Fruit fly (Drosophila melanogaster): ENCODE data around the gene RNaseX25.

Gene RNaseX25

DNA sequence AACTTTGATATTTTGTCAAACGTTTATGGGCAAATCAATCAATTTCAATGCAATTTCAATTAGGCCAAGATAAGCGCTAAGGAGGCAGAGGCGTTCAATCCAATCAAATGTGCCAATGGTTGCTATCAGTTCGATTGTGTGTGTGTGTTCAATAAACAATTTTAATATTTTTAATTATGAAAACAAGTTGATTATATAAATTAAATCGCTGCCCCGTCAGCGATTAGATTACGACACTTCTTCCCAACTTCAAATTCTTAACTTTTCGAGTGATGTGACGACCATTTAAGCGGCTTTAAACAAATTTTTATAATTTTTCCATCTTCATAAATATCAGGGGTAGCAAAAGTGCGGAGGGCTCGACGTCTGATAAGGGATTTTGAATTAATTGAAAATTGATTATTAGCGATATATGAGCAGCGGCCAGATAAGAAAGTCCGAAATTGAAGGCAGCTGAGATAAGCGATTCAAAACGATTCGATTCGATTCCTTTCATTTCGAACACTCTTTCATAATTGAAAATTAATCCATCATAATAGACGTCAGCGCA is 27.9 kb upstream of the RNaseX25 start:
- no peak for TF ChIP-seq CG4730 (GFP tag; IDR thresholded peaks at IDR 0.05)
- TF ChIP-seq dan (GFP tag; IDR thresholded peaks at IDR 0.05) = no peak
- peak; percentile 73 for TF ChIP-seq GATAe (GFP tag; conservative IDR thresholded peaks at IDR 0.05)
- no peak for TF ChIP-seq CG4328 (GFP tag; optimal IDR thresholded peaks at IDR 0.05)
- TF ChIP-seq HmgZ (tag; optimal IDR thresholded peaks at IDR 0.05) = no peak
- no peak for TF ChIP-seq br (optimal IDR thresholded peaks at IDR 0.05)
- no peak for TF ChIP-seq Ravus (GFP tag; IDR thresholded peaks at IDR 0.05)
- TF ChIP-seq Sox102F (GFP tag; optimal IDR thresholded peaks at IDR 0.05) = no peak
- TF ChIP-seq vvl (GFP tag; IDR thresholded peaks at IDR 0.05) = no peak
- peak; percentile 61; the same call in 1 of the 2 replicates for TF ChIP-seq Lim3 (GFP tag; IDR thresholded peaks at IDR 0.05)
- no peak for TF ChIP-seq zfh1 (GFP tag; IDR thresholded peaks at IDR 0.05)
- no peak for TF ChIP-seq Neu2 (GFP tag; optimal IDR thresholded peaks at IDR 0.05; ENCODE audit: borderline replicate concordance)
- no peak for TF ChIP-seq psq (GFP tag; optimal IDR thresholded peaks at IDR 0.05)
- TF ChIP-seq CG2678 (tag; optimal IDR thresholded peaks at IDR 0.05) = peak; percentile 21
- TF ChIP-seq CG34422 (GFP tag; IDR thresholded peaks at IDR 0.05) = no peak
- TF ChIP-seq nmo (GFP tag; optimal IDR thresholded peaks at IDR 0.05) = no peak
- no peak for TF ChIP-seq ERR (GFP tag; optimal IDR thresholded peaks at IDR 0.05)
- no peak for TF ChIP-seq CG1603 (tag; optimal IDR thresholded peaks at IDR 0.05)
- TF ChIP-seq CG6272 (GFP tag; IDR thresholded peaks at IDR 0.05) = no peak
- TF ChIP-seq mam (GFP tag; optimal IDR thresholded peaks at IDR 0.05) = no peak
- no peak for TF ChIP-seq Opbp (GFP tag; IDR thresholded peaks at IDR 0.05; ENCODE audit: partially characterized antibody)
- TF ChIP-seq Hmx (GFP tag; optimal IDR thresholded peaks at IDR 0.05) = no peak
- no peak for TF ChIP-seq lbe (GFP tag; optimal IDR thresholded peaks at IDR 0.05)
- TF ChIP-seq crp (GFP tag; optimal IDR thresholded peaks at IDR 0.05) = no peak
- no peak for TF ChIP-seq ase (GFP tag; IDR thresholded peaks at IDR 0.05)
- no peak for TF ChIP-seq CG11456 (GFP tag; IDR thresholded peaks at IDR 0.05)
- peak in 1 of 2 experiments; percentile 40 for TF ChIP-seq Pdp1 (GFP tag; optimal IDR thresholded peaks at IDR 0.05)
- TF ChIP-seq Dref (GFP tag; IDR thresholded peaks at IDR 0.05) = no peak
- TF ChIP-seq ken (GFP tag; IDR thresholded peaks at IDR 0.05) = no peak
- TF ChIP-seq B-H2 (GFP tag; optimal IDR thresholded peaks at IDR 0.05) = no peak
- no peak for TF ChIP-seq Xrp1 (GFP tag; IDR thresholded peaks at IDR 0.05)
- TF ChIP-seq bbx (GFP tag; IDR thresholded peaks at IDR 0.05; ENCODE audit: partially characterized antibody) = no peak
- no peak for TF ChIP-seq jigr1 (GFP tag; IDR thresholded peaks at IDR 0.05)
- TF ChIP-seq CG5953 (GFP tag; IDR thresholded peaks at IDR 0.05) = no peak
- TF ChIP-seq CG4617 (GFP tag; optimal IDR thresholded peaks at IDR 0.05; ENCODE audit: borderline replicate concordance) = no peak
- peak; percentile 62 for TF ChIP-seq sug (tag; optimal IDR thresholded peaks at IDR 0.05)
- TF ChIP-seq CG12104 (GFP tag; optimal IDR thresholded peaks at IDR 0.05) = no peak
- no peak for TF ChIP-seq pita (GFP tag; optimal IDR thresholded peaks at IDR 0.05)
- no peak for TF ChIP-seq Mrtf (GFP tag; IDR thresholded peaks at IDR 0.05)
- TF ChIP-seq CG7372 (GFP tag; IDR thresholded peaks at IDR 0.05) = no peak
- TF ChIP-seq CG31365 (tag; optimal IDR thresholded peaks at IDR 0.05) = no peak
- no peak for TF ChIP-seq ewg (GFP tag; optimal IDR thresholded peaks at IDR 0.05)
- no peak for TF ChIP-seq NC2α (GFP tag; optimal IDR thresholded peaks at IDR 0.05)
- no peak for TF ChIP-seq fd96Cb (tag; optimal IDR thresholded peaks at IDR 0.05)
- peak; percentile 67 for TF ChIP-seq CG10543 (GFP tag; optimal IDR thresholded peaks at IDR 0.05)
- no peak for TF ChIP-seq CG30020 (tag; optimal IDR thresholded peaks at IDR 0.05)
- no peak for TF ChIP-seq CG10209 (GFP tag; optimal IDR thresholded peaks at IDR 0.05)
- no peak for TF ChIP-seq odd (GFP tag; optimal IDR thresholded peaks at IDR 0.05)
- TF ChIP-seq dmrt99B (tag; optimal IDR thresholded peaks at IDR 0.05) = no peak
- TF ChIP-seq CG4854 (GFP tag; optimal IDR thresholded peaks at IDR 0.05) = no peak
- TF ChIP-seq org-1 (GFP tag; optimal IDR thresholded peaks at IDR 0.05) = no peak
- TF ChIP-seq CG9817 (tag; optimal IDR thresholded peaks at IDR 0.05) = no peak

Measured in whole organism, embryonic.